Worm (Caenorhabditis elegans) whole organism, mixed stage, embryonic: ENCODE measurements around the gene Y54E2A.10.

Source experiments
- elt-3 ChIP-seq: fragments of 150-350 bp; optimal IDR thresholded peaks from 2 replicates; lab custom pipeline; 2014; ENCODE audit warnings: missing biosample characterization, missing genetic modification characterization
- nhr-28 ChIP-seq: fragments of 150-350 bp; optimal IDR thresholded peaks from 2 replicates; lab custom pipeline; 2014; ENCODE audit warnings: missing biosample characterization, missing genetic modification characterization
- sptf-1 ChIP-seq: sonication (generic microtip); optimal IDR thresholded peaks from 2 replicates; lab custom pipeline; 2017; ENCODE audit warnings: mild to moderate bottlenecking, missing genetic modification characterization, moderate library complexity, missing compliant biosample characterization
- unc-62 ChIP-seq: fragments of 150-350 bp; optimal IDR thresholded peaks from 2 replicates; lab custom pipeline; 2014; ENCODE audit warnings: missing biosample characterization, missing genetic modification reagents, missing genetic modification characterization

ce11 chrII:14753246-14753645 lies 37.6 kb upstream of the Y54E2A.10 start:
- no peak for TF ChIP-seq unc-62
- TF ChIP-seq nhr-28 (tag; lab: Kevin White, UChicago), result no peak
- no peak for TF ChIP-seq elt-3 (tag; lab: Kevin White, UChicago)
- no peak for TF ChIP-seq sptf-1
